Worm (Caenorhabditis elegans) whole organism, L3 larva: ENCODE results near the gene K08E5.1.

ENCODE experiments used
- R02D3.7 ChIP-seq: fragments of 150-350 bp; optimal IDR thresholded peaks from 2 replicates; lab custom pipeline; 2014; ENCODE audit warnings: missing biosample characterization, missing genetic modification characterization
- aly-2 ChIP-seq: fragments of 150-350 bp; optimal IDR thresholded peaks from 2 replicates; lab custom pipeline; 2014; ENCODE audit warnings: missing biosample characterization, missing genetic modification characterization
- ceh-82 ChIP-seq: fragments of 150-350 bp; optimal IDR thresholded peaks from 2 replicates; lab custom pipeline; 2014; ENCODE audit warnings: missing biosample characterization, missing genetic modification characterization
- ceh-9 ChIP-seq: sonication (generic microtip); optimal IDR thresholded peaks from 2 replicates; lab custom pipeline; 2018; ENCODE audit warnings: missing biosample characterization, missing genetic modification characterization
- egl-27 ChIP-seq: sonication (generic microtip); optimal IDR thresholded peaks from 4 replicates; lab custom pipeline; 2017; ENCODE audit warnings: missing biosample characterization, missing genetic modification reagents, missing genetic modification characterization
- elt-1 ChIP-seq: fragments of 150-350 bp; optimal IDR thresholded peaks from 2 replicates; lab custom pipeline; 2014; ENCODE audit warnings: missing biosample characterization, missing genetic modification characterization
- fos-1 ChIP-seq: fragments of 150-350 bp; optimal IDR thresholded peaks from 2 replicates; lab custom pipeline; 2014; ENCODE audit warnings: missing biosample characterization, missing genetic modification characterization
- mdl-1 ChIP-seq: fragments of 150-350 bp; optimal IDR thresholded peaks from 2 replicates; lab custom pipeline; 2014; ENCODE audit warnings: missing biosample characterization, missing genetic modification characterization
- unc-39 ChIP-seq: sonication (generic microtip); optimal IDR thresholded peaks from 4 replicates; lab custom pipeline; 2017; ENCODE audit warnings: missing biosample characterization, missing genetic modification characterization
- unc-62 ChIP-seq: fragments of 150-350 bp; sonication (generic microtip); optimal IDR thresholded peaks from 4 replicates; lab custom pipeline; 2014; ENCODE audit warnings: missing biosample characterization, missing genetic modification reagents, missing genetic modification characterization
- ztf-4 ChIP-seq: fragments of 150-350 bp; optimal IDR thresholded peaks from 2 replicates; lab custom pipeline; 2014; ENCODE audit warnings: missing biosample characterization, missing genetic modification characterization

DNA sequence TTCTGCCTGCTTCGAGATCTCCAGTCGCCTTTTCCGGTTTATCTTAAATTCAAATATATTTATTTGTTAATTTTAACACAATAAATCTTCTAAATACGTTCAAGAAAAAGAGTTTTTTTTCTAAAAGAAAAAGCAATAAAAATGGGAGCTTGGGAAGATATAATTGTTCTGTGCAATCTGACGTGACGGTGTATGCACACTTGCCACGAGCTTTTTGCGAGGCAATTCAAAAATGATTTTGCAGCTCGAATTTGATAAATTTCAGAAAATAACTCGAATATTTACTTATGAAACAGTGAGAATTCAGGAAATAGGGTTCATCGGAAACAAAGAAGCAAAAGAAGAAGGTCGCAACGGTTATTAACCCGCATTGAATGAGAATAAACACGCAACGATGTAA lies 53.5 kb downstream of the K08E5.1 start:
- TF ChIP-seq ceh-82 (no peak), unc-62 (GFP tag; lab: Kevin White, UChicago) (no peak), elt-1 (tag; lab: Kevin White, UChicago) (no peak), ztf-4 (no peak), egl-27 (tag; lab: Kevin White, UChicago) (no peak), mdl-1 (tag; lab: Kevin White, UChicago) (no peak), unc-39 (tag; lab: Kevin White, UChicago) (no peak), R02D3.7 (tag; lab: Kevin White, UChicago) (no peak), aly-2 (tag; lab: Kevin White, UChicago) (no peak), fos-1 (tag; lab: Kevin White, UChicago) (no peak), ceh-9 (tag; lab: Kevin White, UChicago) (no peak)
